Fruit fly (Drosophila melanogaster) whole organism, wandering third instar larva: Measurements from ENCODE around the gene CG5928.

Experiments used
- Abd-B ChIP-seq: fragments of >200 bp; optimal IDR thresholded peaks from 2 replicates; lab custom pipeline; 2017; ENCODE audit warnings: missing biosample characterization, missing genetic modification characterization
- CG32264 ChIP-seq: fragments of 200-800 bp; sonication (Bioruptor generic); optimal IDR thresholded peaks from 2 replicates; lab custom pipeline; 2016; ENCODE audit warnings: missing biosample characterization, missing genetic modification characterization
- CG9705 ChIP-seq: fragments of 200-800 bp; sonication (Bioruptor generic); optimal IDR thresholded peaks from 2 replicates; lab custom pipeline; 2018; ENCODE audit warnings: missing biosample characterization, mild to moderate bottlenecking, missing genetic modification characterization
- CrebA ChIP-seq: fragments of 200-800 bp; sonication (Bioruptor generic); optimal IDR thresholded peaks from 2 replicates; lab custom pipeline; 2016; ENCODE audit warnings: missing biosample characterization, mild to moderate bottlenecking, missing genetic modification characterization, borderline replicate concordance
- Dfd ChIP-seq: fragments of >200 bp; optimal IDR thresholded peaks from 2 replicates; lab custom pipeline; 2017; ENCODE audit warnings: missing biosample characterization, missing genetic modification characterization
- Dif ChIP-seq: fragments of 200-275, 200-300 bp; sonication (Bioruptor generic); optimal IDR thresholded peaks from 2 replicates; lab custom pipeline; 2018; ENCODE audit warnings: missing biosample characterization, missing genetic modification characterization; ENCODE audit not compliant: partially characterized antibody
- GATAd ChIP-seq: sonication (Bioruptor generic); optimal IDR thresholded peaks from 2 replicates; lab custom pipeline; 2016; ENCODE audit warnings: missing biosample characterization, missing genetic modification characterization
- HLH106 ChIP-seq: fragments of 200-800 bp; optimal IDR thresholded peaks from 3 replicates; lab custom pipeline; 2019; ENCODE audit warnings: missing biosample characterization, mild to moderate bottlenecking, missing genetic modification characterization, moderate library complexity
- Hnf4 ChIP-seq: fragments of 200-800 bp; sonication (Bioruptor generic); optimal IDR thresholded peaks from 2 replicates; lab custom pipeline; 2016; ENCODE audit warnings: missing biosample characterization, mild to moderate bottlenecking, missing genetic modification characterization
- Hr78 ChIP-seq: fragments of >200 bp; optimal IDR thresholded peaks from 2 replicates; lab custom pipeline; 2017; ENCODE audit warnings: missing biosample characterization, missing genetic modification characterization
- Hr83 ChIP-seq: fragments of 200-300 bp; sonication (Bioruptor generic); optimal IDR thresholded peaks from 2 replicates; lab custom pipeline; 2016; ENCODE audit warnings: missing biosample characterization, mild to moderate bottlenecking, missing genetic modification characterization, moderate library complexity; ENCODE audit not compliant: poor library complexity, severe bottlenecking
- Jra ChIP-seq: sonication (Bioruptor generic); optimal IDR thresholded peaks from 2 replicates; lab custom pipeline; 2016; ENCODE audit warnings: missing biosample characterization, missing genetic modification characterization
- Mio ChIP-seq: sonication (Bioruptor generic); optimal IDR thresholded peaks from 2 replicates; lab custom pipeline; 2016; ENCODE audit warnings: missing biosample characterization, missing genetic modification characterization
- Myc ChIP-seq: fragments of >200 bp; optimal IDR thresholded peaks from 2 replicates; lab custom pipeline; 2017
- N ChIP-seq: fragments of >200 bp; optimal IDR thresholded peaks from 2 replicates; lab custom pipeline; 2018; ENCODE audit warnings: missing biosample characterization, missing external identifiers, missing genetic modification characterization
- OdsH ChIP-seq: fragments of 200-800 bp; sonication (Bioruptor generic); optimal IDR thresholded peaks from 2 replicates; lab custom pipeline; 2016; ENCODE audit warnings: missing biosample characterization, mild to moderate bottlenecking, missing genetic modification characterization
- Rel ChIP-seq, 2 experiments: fragments of 200-800 bp; sonication (Bioruptor generic) in 1 of 2; optimal IDR thresholded peaks; 2 replicates in 1 of 2; 3 replicates in 1 of 2; lab custom pipeline; 2016 to 2019; ENCODE audit warnings: mild to moderate bottlenecking in 2 of 2, missing biosample characterization in 2 of 2, missing genetic modification characterization in 2 of 2, moderate library complexity in 1 of 2
- Sp1 ChIP-seq: fragments of 200-800 bp; sonication (Bioruptor generic); optimal IDR thresholded peaks from 3 replicates; lab custom pipeline; 2019; ENCODE audit warnings: missing biosample characterization, mild to moderate bottlenecking, missing genetic modification characterization, moderate library complexity
- Vsx2 ChIP-seq: fragments of 200-300, 225-300 bp; sonication (Bioruptor generic); optimal IDR thresholded peaks from 2 replicates; lab custom pipeline; 2018; ENCODE audit warnings: missing biosample characterization, missing genetic modification characterization; ENCODE audit not compliant: partially characterized antibody
- br ChIP-seq: fragments of 200-800 bp; sonication (Bioruptor generic); optimal IDR thresholded peaks from 2 replicates; lab custom pipeline; 2016; ENCODE audit warnings: missing biosample characterization, missing genetic modification characterization
- brk ChIP-seq: fragments of 200-800 bp; sonication (Bioruptor generic); optimal IDR thresholded peaks from 2 replicates; lab custom pipeline; 2016; ENCODE audit warnings: missing biosample characterization, mild to moderate bottlenecking, missing genetic modification characterization
- dl ChIP-seq, 2 experiments: fragments of 175-275, 200-275 bp in 1 of 2; fragments of 200-275 bp in 1 of 2; sonication (Bioruptor generic); optimal IDR thresholded peaks; lab custom pipeline; 2018; ENCODE audit warnings: mild to moderate bottlenecking in 2 of 2, missing biosample characterization in 2 of 2, missing genetic modification characterization in 2 of 2, moderate library complexity in 2 of 2; ENCODE audit not compliant: partially characterized antibody in 2 of 2, insufficient read depth in 1 of 2
- dmrt93B ChIP-seq: fragments of 200-800 bp; sonication (Bioruptor generic); optimal IDR thresholded peaks from 2 replicates; lab custom pipeline; 2018; ENCODE audit warnings: missing biosample characterization, mild to moderate bottlenecking, missing genetic modification characterization
- dsf ChIP-seq: sonication (Bioruptor generic); optimal IDR thresholded peaks from 2 replicates; lab custom pipeline; 2016; ENCODE audit warnings: missing biosample characterization, missing genetic modification characterization, borderline replicate concordance
- ey ChIP-seq: fragments of 200-800 bp; sonication (Bioruptor generic); optimal IDR thresholded peaks from 2 replicates; lab custom pipeline; 2016; ENCODE audit warnings: missing biosample characterization, missing genetic modification characterization
- foxo ChIP-seq, 2 experiments: fragments of 200-800 bp; sonication (Bioruptor generic); optimal IDR thresholded peaks; 2 replicates in 1 of 2; 3 replicates in 1 of 2; lab custom pipeline; 2016 to 2017; ENCODE audit warnings: missing biosample characterization in 2 of 2, missing genetic modification characterization in 2 of 2
- fru ChIP-seq: fragments of 200-800 bp; sonication (Bioruptor generic); optimal IDR thresholded peaks from 3 replicates; lab custom pipeline; 2016; ENCODE audit warnings: missing biosample characterization, mild to moderate bottlenecking, missing genetic modification characterization
- h ChIP-seq: fragments of 200-800 bp; sonication (Bioruptor generic); optimal IDR thresholded peaks from 3 replicates; lab custom pipeline; 2016; ENCODE audit warnings: missing biosample characterization, mild to moderate bottlenecking, missing genetic modification characterization
- jim ChIP-seq: fragments of 175-275, 200-325 bp; sonication (Bioruptor generic); optimal IDR thresholded peaks from 2 replicates; lab custom pipeline; 2016; ENCODE audit warnings: missing biosample characterization, mild to moderate bottlenecking, missing genetic modification characterization
- lola ChIP-seq: fragments of >200 bp; optimal IDR thresholded peaks from 2 replicates; lab custom pipeline; 2017; ENCODE audit warnings: missing biosample characterization, missing genetic modification characterization
- pan ChIP-seq: fragments of >200 bp; optimal IDR thresholded peaks from 2 replicates; lab custom pipeline; 2017
- psq ChIP-seq: fragments of 200-800 bp; sonication (Bioruptor generic); optimal IDR thresholded peaks from 3 replicates; lab custom pipeline; 2017; ENCODE audit warnings: missing biosample characterization, mild to moderate bottlenecking, missing genetic modification characterization, moderate library complexity
- rgr ChIP-seq: fragments of 200-800 bp; sonication (Bioruptor generic); optimal IDR thresholded peaks from 3 replicates; lab custom pipeline; 2016; ENCODE audit warnings: missing biosample characterization, mild to moderate bottlenecking, missing genetic modification characterization
- sage ChIP-seq: fragments of 200-800 bp; sonication (Bioruptor generic); optimal IDR thresholded peaks from 2 replicates; lab custom pipeline; 2016; ENCODE audit warnings: missing biosample characterization, mild to moderate bottlenecking, missing genetic modification characterization
- sv ChIP-seq: fragments of 200-800 bp; sonication (Bioruptor generic); optimal IDR thresholded peaks from 3 replicates; lab custom pipeline; 2016; ENCODE audit warnings: missing biosample characterization, missing genetic modification characterization
- tai ChIP-seq: sonication (Bioruptor generic); optimal IDR thresholded peaks from 2 replicates; lab custom pipeline; 2016; ENCODE audit warnings: missing biosample characterization, missing genetic modification characterization
- usp ChIP-seq: fragments of >200 bp; optimal IDR thresholded peaks from 2 replicates; lab custom pipeline; 2017; ENCODE audit warnings: missing biosample characterization, missing genetic modification characterization
- woc ChIP-seq: sonication (Bioruptor generic); optimal IDR thresholded peaks from 2 replicates; lab custom pipeline; 2016; ENCODE audit warnings: missing biosample characterization, mild to moderate bottlenecking, missing genetic modification characterization

The CG5928 gene

dm6 chrX:6067281-6068008 is at the start of gene CG5928:
Gene CG5928, plus strand, starts transcription at chrX:6067958.
- TF ChIP-seq Dif, result no peak
- TF ChIP-seq br (GFP tag; lab: Kevin White, UChicago), result no peak
- no peak for TF ChIP-seq Sp1 (GFP tag; lab: Kevin White, UChicago)
- TF ChIP-seq Hr83 (GFP tag; lab: Kevin White, UChicago), result no peak
- TF ChIP-seq Myc (lab: Kevin White, UChicago), result no peak
- no peak for TF ChIP-seq Vsx2 (GFP tag; lab: Kevin White, UChicago)
- no peak for TF ChIP-seq Hr78 (GFP tag; lab: Kevin White, UChicago)
- no peak for TF ChIP-seq sv
- no peak for TF ChIP-seq sage (GFP tag; lab: Kevin White, UChicago)
- TF ChIP-seq woc (GFP tag; lab: Kevin White, UChicago), result no peak
- no peak for TF ChIP-seq dsf (GFP tag; lab: Kevin White, UChicago)
- TF ChIP-seq OdsH (GFP tag; lab: Kevin White, UChicago), result no peak

DNA sequence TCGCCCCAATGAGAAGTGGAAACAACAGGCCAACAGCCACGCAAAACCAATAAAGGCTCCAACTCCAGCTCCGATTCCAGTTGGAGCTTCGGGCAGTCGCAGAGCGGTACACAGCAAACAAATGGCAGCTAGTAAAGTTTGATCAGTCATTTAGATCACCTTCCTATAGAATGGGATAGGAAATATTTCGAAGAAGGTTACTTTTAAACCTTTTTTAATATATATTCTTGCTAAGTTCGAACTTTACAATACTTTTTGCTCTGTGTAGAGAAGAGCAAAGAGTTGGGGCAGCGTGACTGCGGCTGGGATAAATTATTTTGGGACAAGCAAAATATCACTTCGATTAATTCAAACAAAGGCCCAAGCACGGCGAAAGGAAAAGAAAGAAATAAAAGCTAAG is 47.5 kb upstream of the CG5928 start:
- TF ChIP-seq OdsH (GFP tag; lab: Kevin White, UChicago), result peak; percentile 78
- no peak for TF ChIP-seq Hr83 (GFP tag; lab: Kevin White, UChicago)
- TF ChIP-seq HLH106 (tag; lab: Kevin White, UChicago), result peak; percentile 85
- TF ChIP-seq Abd-B (GFP tag; lab: Kevin White, UChicago), result no peak
- TF ChIP-seq lola (GFP tag; lab: Kevin White, UChicago), result no peak
- no peak for TF ChIP-seq Vsx2 (GFP tag; lab: Kevin White, UChicago)
- no peak for TF ChIP-seq Dif
- TF ChIP-seq Dfd, result no peak
- TF ChIP-seq CrebA (GFP tag; lab: Kevin White, UChicago), result peak; percentile 64
- TF ChIP-seq N (GFP tag; lab: Kevin White, UChicago), result no peak
- TF ChIP-seq Jra, result peak; percentile 29
- peak; percentile 5 for TF ChIP-seq Rel (GFP tag; optimal IDR thresholded peaks at IDR 0.05; lab: Kevin White, UChicago)
- peak; percentile 37 for TF ChIP-seq Rel (tag; optimal IDR thresholded peaks at IDR 0.05; lab: Kevin White, UChicago)
- TF ChIP-seq Mio (GFP tag; lab: Kevin White, UChicago), result no peak
- TF ChIP-seq sv, result no peak
- TF ChIP-seq fru (GFP tag; lab: Kevin White, UChicago), result peak; percentile 89
- no peak for TF ChIP-seq pan (lab: Kevin White, UChicago)
- no peak for TF ChIP-seq Myc (lab: Kevin White, UChicago)
- no peak for TF ChIP-seq dl (GFP tag; optimal IDR thresholded peaks at IDR 0.05; lab: Kevin White, UChicago; ENCODE audit: insufficient read depth in 1 of 2, partially characterized antibody in 2 of 2)
- TF ChIP-seq sage (GFP tag; lab: Kevin White, UChicago), result peak; percentile 44
- TF ChIP-seq psq (GFP tag; lab: Kevin White, UChicago), result peak; percentile 66
- TF ChIP-seq CG32264 (GFP tag; lab: Kevin White, UChicago), result peak; percentile 62
- no peak for TF ChIP-seq usp (GFP tag; lab: Kevin White, UChicago)
- TF ChIP-seq rgr (GFP tag; lab: Kevin White, UChicago), result peak; percentile 81
- TF ChIP-seq woc (GFP tag; lab: Kevin White, UChicago), result peak; percentile 68
- TF ChIP-seq tai, result peak; percentile 40
- no peak for TF ChIP-seq Hr78 (GFP tag; lab: Kevin White, UChicago)
- TF ChIP-seq dmrt93B (GFP tag; lab: Kevin White, UChicago), result peak; percentile 57
- TF ChIP-seq CG9705, result peak; percentile 34
- peak; percentile 86 for TF ChIP-seq h (GFP tag; lab: Kevin White, UChicago)
- peak; percentile 86 for TF ChIP-seq br (GFP tag; lab: Kevin White, UChicago)
- TF ChIP-seq Sp1 (GFP tag; lab: Kevin White, UChicago), result peak; percentile 82
- TF ChIP-seq ey, result peak; percentile 86
- TF ChIP-seq GATAd (GFP tag; lab: Kevin White, UChicago), result peak; percentile 9
- TF ChIP-seq dsf (GFP tag; lab: Kevin White, UChicago), result no peak
- no peak for TF ChIP-seq jim (GFP tag; lab: Kevin White, UChicago)
- TF ChIP-seq Hnf4 (GFP tag; lab: Kevin White, UChicago), result peak; percentile 80
- TF ChIP-seq brk, result peak; percentile 74
- peak in 1 of 2 experiments; percentile 89 for TF ChIP-seq foxo (GFP tag; optimal IDR thresholded peaks at IDR 0.05; lab: Kevin White, UChicago)
